Worm (Caenorhabditis elegans) whole organism, L3 larva: ENCODE data around the gene gcn-2.

ENCODE experiments used
- R02D3.7 ChIP-seq: fragments of 150-350 bp; optimal IDR thresholded peaks from 2 replicates; lab custom pipeline; 2014; ENCODE audit warnings: missing biosample characterization, missing genetic modification characterization
- ZK546.5 ChIP-seq: sonication (generic microtip); optimal IDR thresholded peaks from 2 replicates; lab custom pipeline; 2017; ENCODE audit warnings: missing biosample characterization, missing genetic modification characterization
- ama-1 ChIP-seq: fragments of 150-350 bp; optimal IDR thresholded peaks from 2 replicates; lab custom pipeline; 2018
- ceh-16 ChIP-seq: sonication (generic microtip); optimal IDR thresholded peaks from 2 replicates; lab custom pipeline; 2017; ENCODE audit warnings: missing biosample characterization, missing genetic modification characterization
- ceh-28 ChIP-seq: fragments of 150-350 bp; optimal IDR thresholded peaks from 2 replicates; lab custom pipeline; 2014; ENCODE audit warnings: missing biosample characterization, missing genetic modification reagents, missing genetic modification characterization
- ceh-9 ChIP-seq: sonication (generic microtip); optimal IDR thresholded peaks from 2 replicates; lab custom pipeline; 2018; ENCODE audit warnings: missing biosample characterization, missing genetic modification characterization
- daf-12 ChIP-seq: fragments of 150-350 bp; optimal IDR thresholded peaks from 2 replicates; lab custom pipeline; 2014; ENCODE audit warnings: missing biosample characterization, missing genetic modification reagents, missing genetic modification characterization
- egl-27 ChIP-seq: sonication (generic microtip); optimal IDR thresholded peaks from 4 replicates; lab custom pipeline; 2017; ENCODE audit warnings: missing biosample characterization, missing genetic modification reagents, missing genetic modification characterization
- egl-5 ChIP-seq: fragments of 150-350 bp; optimal IDR thresholded peaks from 2 replicates; lab custom pipeline; 2017; ENCODE audit warnings: missing biosample characterization, missing genetic modification reagents, missing genetic modification characterization, inconsistent platforms
- elt-2 ChIP-seq: sonication (generic microtip); optimal IDR thresholded peaks from 2 replicates; lab custom pipeline; 2016; ENCODE audit warnings: missing genetic modification reagents, mild to moderate bottlenecking, missing genetic modification characterization, missing compliant biosample characterization
- fkh-10 ChIP-seq: sonication (generic microtip); optimal IDR thresholded peaks from 2 replicates; lab custom pipeline; 2017; ENCODE audit warnings: missing biosample characterization, missing genetic modification reagents, missing genetic modification characterization
- fos-1 ChIP-seq: fragments of 150-350 bp; optimal IDR thresholded peaks from 2 replicates; lab custom pipeline; 2014; ENCODE audit warnings: missing biosample characterization, missing genetic modification characterization
- hmg-11 ChIP-seq: sonication (generic microtip); optimal IDR thresholded peaks from 2 replicates; lab custom pipeline; 2016; ENCODE audit warnings: missing genetic modification characterization, missing compliant biosample characterization
- jun-1 ChIP-seq: fragments of 150-350 bp; optimal IDR thresholded peaks from 2 replicates; lab custom pipeline; 2014; ENCODE audit warnings: missing biosample characterization, missing genetic modification reagents, missing genetic modification characterization
- lin-15B ChIP-seq: fragments of 150-350 bp; optimal IDR thresholded peaks from 2 replicates; lab custom pipeline; 2014; ENCODE audit warnings: missing biosample characterization, missing genetic modification characterization
- lin-39 ChIP-seq: fragments of 150-350 bp; optimal IDR thresholded peaks from 2 replicates; lab custom pipeline; 2018; ENCODE audit warnings: missing biosample characterization, missing genetic modification reagents, missing genetic modification characterization
- mml-1 ChIP-seq: fragments of 150-350 bp; sonication (generic microtip); optimal IDR thresholded peaks from 3 replicates; lab custom pipeline; 2014; ENCODE audit warnings: missing biosample characterization, missing genetic modification characterization
- nfya-1 ChIP-seq: sonication (generic microtip); optimal IDR thresholded peaks from 2 replicates; lab custom pipeline; 2017; ENCODE audit warnings: missing genetic modification characterization, mild to moderate bottlenecking, missing compliant biosample characterization, antibody characterized with exemption, moderate library complexity; ENCODE audit not compliant: insufficient read depth
- nhr-12 ChIP-seq: fragments of 150-350 bp; optimal IDR thresholded peaks from 2 replicates; lab custom pipeline; 2014; ENCODE audit warnings: missing biosample characterization, missing genetic modification characterization
- nhr-23 ChIP-seq: fragments of 150-350 bp; optimal IDR thresholded peaks from 2 replicates; lab custom pipeline; 2014; ENCODE audit warnings: missing biosample characterization, missing genetic modification reagents, missing genetic modification characterization
- nhr-237 ChIP-seq: fragments of 150-350 bp; optimal IDR thresholded peaks from 2 replicates; lab custom pipeline; 2014; ENCODE audit warnings: missing biosample characterization, missing genetic modification characterization
- nhr-25 ChIP-seq: sonication (generic microtip); optimal IDR thresholded peaks from 2 replicates; lab custom pipeline; 2017; ENCODE audit warnings: missing biosample characterization, missing genetic modification characterization
- nhr-43 ChIP-seq: sonication (generic microtip); optimal IDR thresholded peaks from 2 replicates; lab custom pipeline; 2016; ENCODE audit warnings: mild to moderate bottlenecking, missing genetic modification characterization, missing compliant biosample characterization; ENCODE audit not compliant: poor library complexity, severe bottlenecking
- nhr-76 ChIP-seq: fragments of 150-350 bp; sonication (generic microtip); optimal IDR thresholded peaks from 5 replicates; lab custom pipeline; 2014; ENCODE audit warnings: missing biosample characterization, missing genetic modification characterization
- pha-4 ChIP-seq: fragments of 150-350 bp; optimal IDR thresholded peaks from 2 replicates; lab custom pipeline; 2014; ENCODE audit warnings: missing biosample characterization, missing genetic modification reagents, missing genetic modification characterization
- pqm-1 ChIP-seq: fragments of 150-350 bp; optimal IDR thresholded peaks from 2 replicates; lab custom pipeline; 2017; ENCODE audit warnings: missing biosample characterization, missing genetic modification characterization, inconsistent platforms
- snpc-4 ChIP-seq: fragments of 150-350 bp; optimal IDR thresholded peaks from 2 replicates; lab custom pipeline; 2014; ENCODE audit warnings: missing biosample characterization, missing genetic modification characterization
- tbx-2 ChIP-seq: sonication (generic microtip); optimal IDR thresholded peaks from 2 replicates; lab custom pipeline; 2016; ENCODE audit warnings: mild to moderate bottlenecking, missing genetic modification characterization, missing compliant biosample characterization
- unc-39 ChIP-seq: sonication (generic microtip); optimal IDR thresholded peaks from 4 replicates; lab custom pipeline; 2017; ENCODE audit warnings: missing biosample characterization, missing genetic modification characterization
- unc-62 ChIP-seq: fragments of 150-350 bp; sonication (generic microtip); optimal IDR thresholded peaks from 4 replicates; lab custom pipeline; 2014; ENCODE audit warnings: missing biosample characterization, missing genetic modification reagents, missing genetic modification characterization
- zag-1 ChIP-seq: fragments of 150-350 bp; optimal IDR thresholded peaks from 2 replicates; lab custom pipeline; 2014; ENCODE audit warnings: missing biosample characterization, missing genetic modification characterization
- ztf-11 ChIP-seq: fragments of 150-350 bp; optimal IDR thresholded peaks from 2 replicates; lab custom pipeline; 2014; ENCODE audit warnings: missing biosample characterization, missing genetic modification characterization
- ztf-4 ChIP-seq: fragments of 150-350 bp; optimal IDR thresholded peaks from 2 replicates; lab custom pipeline; 2014; ENCODE audit warnings: missing biosample characterization, missing genetic modification characterization

The gcn-2 gene

DNA sequence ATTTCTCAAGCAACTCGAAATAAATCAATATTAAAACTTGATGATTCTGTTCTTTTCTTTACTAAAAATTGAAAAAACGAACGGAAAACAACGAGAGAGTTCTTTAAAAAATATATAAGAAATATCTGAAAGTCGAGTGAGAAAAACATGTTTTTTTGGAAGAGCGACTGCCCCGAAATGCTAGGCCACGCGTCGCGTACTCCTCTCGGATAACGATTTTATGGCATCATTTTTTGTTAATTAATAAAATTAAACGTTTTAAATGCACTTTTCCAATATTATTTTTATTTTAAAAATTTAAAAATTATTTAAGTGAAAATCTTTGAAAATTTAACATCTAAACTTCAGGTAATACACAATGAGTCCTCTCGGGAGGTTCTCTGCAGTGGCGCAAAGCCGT lies 33.2 kb downstream of the gcn-2 start, which contains the start of gene gfm-1:
Gene gfm-1, plus strand, starts transcription at position 349 of the 400 bp plus-strand sequence.
- TF ChIP-seq elt-2 (peak; percentile 13), fkh-10 (no peak), nhr-43 (tag; lab: Kevin White, UChicago) (peak; percentile 89), snpc-4 (peak; percentile 77), ceh-28 (tag; lab: Kevin White, UChicago) (no peak), hmg-11 (tag; lab: Kevin White, UChicago) (peak; percentile 52), tbx-2 (peak; percentile 25), egl-5 (peak; percentile 33), nhr-23 (tag; lab: Kevin White, UChicago) (peak; percentile 69), nfya-1 (tag; lab: Kevin White, UChicago) (peak; percentile 55), nhr-237 (no peak), lin-15B (tag; lab: Kevin White, UChicago) (peak; percentile 84)
- TF ChIP-seq, all 47 proteins: peak for 9

DNA sequence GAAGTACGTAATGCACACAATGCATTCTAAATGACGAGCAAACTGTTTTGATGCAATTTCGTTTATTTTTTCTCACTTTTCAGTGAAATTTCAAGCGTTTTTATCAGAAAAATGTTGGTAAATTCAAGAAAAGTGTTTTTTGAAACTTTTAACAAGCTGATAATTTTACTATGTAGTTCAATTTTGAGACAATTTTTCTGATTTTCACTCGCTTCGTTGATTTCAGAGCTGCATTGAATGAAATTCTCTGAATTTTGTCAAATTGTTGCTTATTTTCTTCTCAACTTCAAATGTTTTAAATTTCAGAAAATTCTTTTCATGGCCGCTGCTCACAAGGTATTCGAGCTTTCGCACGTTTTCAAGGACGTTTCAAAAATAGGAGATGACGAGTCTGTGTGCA lies 38.8 kb downstream of the gcn-2 start, which contains the start of gene bath-45:
Gene bath-45, plus strand, starts transcription at position 301 of the 400 bp plus-strand sequence.
- TF ChIP-seq unc-62 (no peak), hmg-11 (tag; lab: Kevin White, UChicago) (no peak), daf-12 (no peak), zag-1 (no peak), R02D3.7 (tag; lab: Kevin White, UChicago) (no peak), egl-5 (no peak), nhr-76 (tag; lab: Kevin White, UChicago) (no peak), nhr-237 (no peak), ZK546.5 (tag; lab: Kevin White, UChicago) (no peak), pha-4 (tag; lab: Kevin White, UChicago) (no peak), mml-1 (no peak), nhr-25 (no peak), fos-1 (no peak)

DNA sequence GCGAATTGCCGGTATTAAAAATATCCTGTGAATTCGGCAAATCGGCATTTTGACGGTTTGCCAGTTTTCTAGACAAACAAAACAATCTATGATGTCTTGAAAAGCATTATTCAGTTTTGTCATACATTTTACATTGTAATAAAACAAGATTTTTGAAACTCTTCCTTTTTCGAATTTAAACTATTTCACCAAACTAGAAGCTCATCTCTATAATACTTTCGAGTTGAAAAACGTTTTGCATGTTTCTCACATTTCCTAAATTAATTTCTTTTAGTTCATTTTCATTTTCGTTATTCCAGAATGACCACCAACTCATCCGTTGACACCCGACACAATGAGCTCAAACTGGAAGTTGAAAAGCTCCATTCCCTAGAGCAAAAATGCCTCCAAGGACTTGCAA lies 45.6 kb downstream of the gcn-2 start, which contains the start of gene F29C12.6:
Gene F29C12.6, plus strand, starts transcription at position 301 of the 400 bp plus-strand sequence.
- TF ChIP-seq unc-39: no peak
- TF ChIP-seq nhr-12: no peak
- no peak for TF ChIP-seq lin-39 (tag; lab: Kevin White, UChicago)
- no peak for TF ChIP-seq egl-27
- TF ChIP-seq ceh-9 (tag; lab: Kevin White, UChicago): no peak
- TF ChIP-seq tbx-2: no peak
- TF ChIP-seq ztf-4 (tag; lab: Kevin White, UChicago): no peak
- no peak for TF ChIP-seq ama-1

DNA sequence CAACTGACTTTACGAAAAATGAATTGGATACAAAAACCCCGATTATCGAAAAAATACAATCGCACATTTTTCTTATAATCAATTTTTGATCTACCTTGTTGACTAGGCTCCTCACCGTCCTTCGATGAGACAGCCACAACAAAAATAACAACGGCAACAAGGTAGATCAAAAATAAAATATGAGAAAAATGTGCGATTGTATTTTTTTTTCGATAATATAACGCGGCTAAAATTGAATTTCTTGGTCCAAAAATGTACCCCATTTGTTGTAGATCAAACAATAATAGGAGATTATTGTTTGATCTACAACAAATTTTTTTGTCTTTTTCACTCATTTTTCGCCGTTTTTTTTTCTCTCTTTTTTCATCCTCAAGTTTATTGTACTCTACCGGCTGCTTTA lies 46.6 kb downstream of the gcn-2 start:
- TF ChIP-seq ceh-16 (no peak), snpc-4 (no peak), fos-1 (no peak), nhr-12 (no peak), nhr-23 (tag; lab: Kevin White, UChicago) (no peak), pha-4 (tag; lab: Kevin White, UChicago) (no peak), ceh-9 (tag; lab: Kevin White, UChicago) (no peak), pqm-1 (tag; lab: Kevin White, UChicago) (no peak)

- no peak for TF ChIP-seq ztf-11 (tag; lab: Kevin White, UChicago)
- no peak for TF ChIP-seq tbx-2
- TF ChIP-seq snpc-4: no peak
- TF ChIP-seq ama-1: peak; percentile 51
- TF ChIP-seq nhr-12: no peak
- no peak for TF ChIP-seq fkh-10
- TF ChIP-seq nhr-43 (tag; lab: Kevin White, UChicago): peak; percentile 28
- no peak for TF ChIP-seq nfya-1 (tag; lab: Kevin White, UChicago)
- TF ChIP-seq ceh-9 (tag; lab: Kevin White, UChicago): no peak
- TF ChIP-seq jun-1 (tag; lab: Kevin White, UChicago): no peak
- TF ChIP-seq egl-27: no peak
- no peak for TF ChIP-seq unc-62
Measured at ce11 chrII:13139573-13139972, 55.6 kb downstream of the gcn-2 start.
